Fruit fly (Drosophila melanogaster): Measurements from ENCODE around the gene CG33966.

The CG33966 gene

DNA sequence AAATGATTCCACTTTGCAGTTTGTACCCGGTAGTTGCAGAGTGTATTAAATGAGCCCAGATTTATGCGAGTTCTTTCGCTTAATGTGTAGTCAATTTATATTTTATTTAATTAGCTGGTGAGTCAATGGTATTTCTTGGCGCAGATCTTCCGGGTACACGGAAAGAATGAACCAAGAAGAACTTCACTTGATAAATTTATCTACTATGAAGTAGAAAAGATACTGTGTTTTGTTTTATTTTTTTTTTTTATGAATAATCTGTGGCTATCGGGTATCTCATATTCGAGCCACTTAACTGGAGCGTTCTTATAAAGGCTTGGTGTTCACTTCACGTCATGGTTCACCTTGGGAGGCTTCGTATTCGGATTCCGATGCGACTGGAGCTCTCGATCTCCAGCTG lies 31.1 kb downstream of the CG33966 start (continued):
- no peak for TF ChIP-seq CG8119 (GFP tag; IDR thresholded peaks at IDR 0.05)
- peak; percentile 37 for TF ChIP-seq CG3919 (GFP tag; optimal IDR thresholded peaks at IDR 0.05)
- TF ChIP-seq CG31627 (GFP tag; optimal IDR thresholded peaks at IDR 0.05): peak; percentile 40
- no peak for TF ChIP-seq CG9139 (GFP tag; optimal IDR thresholded peaks at IDR 0.05)
- no peak for TF ChIP-seq CG16779 (tag; optimal IDR thresholded peaks at IDR 0.05)
- no peak for TF ChIP-seq CG15336 (GFP tag; IDR thresholded peaks at IDR 0.05)
- no peak for TF ChIP-seq CG6163 (GFP tag; IDR thresholded peaks at IDR 0.05)
- peak; percentile 32 for TF ChIP-seq CG32006 (GFP tag; optimal IDR thresholded peaks at IDR 0.05)
- TF ChIP-seq net (GFP tag; optimal IDR thresholded peaks at IDR 0.05): no peak
- no peak for TF ChIP-seq eg (GFP tag; IDR thresholded peaks at IDR 0.05)
- no peak for TF ChIP-seq dsx (GFP tag; optimal IDR thresholded peaks at IDR 0.05; ENCODE audit: poor library complexity, severe bottlenecking)

DNA sequence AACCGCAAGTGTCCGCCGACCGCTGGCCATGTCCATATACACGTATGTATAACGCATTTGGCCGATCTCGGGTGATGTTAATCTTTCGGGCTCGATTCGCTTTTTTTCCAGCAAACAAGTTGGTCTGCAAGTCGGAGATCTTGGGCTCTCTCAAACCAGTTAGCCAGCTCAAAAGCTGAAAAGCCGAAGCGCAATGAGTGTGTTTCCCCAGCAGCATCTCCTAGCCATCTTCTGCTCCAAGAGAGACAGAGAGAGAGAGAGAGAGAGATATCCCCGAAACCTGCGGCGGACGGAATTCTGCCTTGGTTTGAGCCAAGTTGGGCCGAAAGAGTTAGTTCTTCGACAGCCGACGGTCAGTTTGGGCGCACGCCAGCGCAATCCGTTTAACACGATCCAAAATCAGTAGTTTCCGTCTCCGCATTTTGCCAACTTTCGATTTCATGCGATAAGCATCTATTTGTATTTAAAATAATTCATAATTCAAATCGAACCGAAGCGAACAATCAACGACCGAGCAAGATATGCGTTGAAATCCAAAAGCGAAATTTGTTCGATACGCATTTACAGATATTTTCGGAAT lies 31.6 kb downstream of the CG33966 start:
- TF ChIP-seq OdsH (GFP tag; optimal IDR thresholded peaks at IDR 0.05) (no peak), Hr38 (GFP tag; optimal IDR thresholded peaks at IDR 0.05) (no peak), CG15336 (GFP tag; IDR thresholded peaks at IDR 0.05) (peak; percentile 14; the same call in 1 of the 2 replicates), CG6854 (GFP tag; optimal IDR thresholded peaks at IDR 0.05) (peak; percentile 14), CG1621 (tag; optimal IDR thresholded peaks at IDR 0.05) (peak; percentile 16), eg (GFP tag; IDR thresholded peaks at IDR 0.05) (0 out of 3 replicates have a peak, but pooled peaks have one; percentile 35), Blimp-1 (GFP tag; optimal IDR thresholded peaks at IDR 0.05) (peak; percentile 82)

DNA sequence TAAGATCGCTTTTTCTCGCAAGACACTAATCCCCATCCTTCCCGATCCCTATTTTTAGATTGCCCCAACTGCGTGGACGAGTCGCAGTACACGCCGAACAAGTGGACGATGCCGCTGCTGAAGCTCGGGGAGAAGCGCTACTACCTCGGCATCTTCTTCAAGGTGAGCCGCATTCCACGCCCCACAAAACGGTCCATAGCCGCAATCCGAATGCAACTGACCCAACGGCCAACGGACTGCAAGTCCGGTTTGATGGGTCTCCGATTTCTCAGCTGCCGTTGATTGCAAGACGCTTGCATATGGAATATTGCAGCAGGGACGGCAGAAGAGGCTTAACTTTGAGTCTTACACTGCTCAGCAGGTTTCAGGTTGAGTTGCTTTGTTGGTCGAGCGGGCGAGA lies 35.1 kb downstream of the CG33966 start:
- TF ChIP-seq CG1621 (tag; optimal IDR thresholded peaks at IDR 0.05): peak; percentile 74
- no peak for TF ChIP-seq Met (GFP tag; optimal IDR thresholded peaks at IDR 0.05)
- TF ChIP-seq Eip78C (GFP tag): peak; percentile 25
- no peak for TF ChIP-seq CG8119 (GFP tag; IDR thresholded peaks at IDR 0.05)
- TF ChIP-seq cyc (GFP tag; optimal IDR thresholded peaks at IDR 0.05): no peak
- TF ChIP-seq Eip75B (GFP tag; optimal IDR thresholded peaks at IDR 0.05): peak; percentile 72
- TF ChIP-seq topi (GFP tag; optimal IDR thresholded peaks at IDR 0.05): no peak
- peak; percentile 13 for TF ChIP-seq svp (GFP tag)
- no peak for TF ChIP-seq Sox15 (GFP tag; optimal IDR thresholded peaks at IDR 0.05)
- no peak for TF ChIP-seq Smox (GFP tag; optimal IDR thresholded peaks at IDR 0.05)
- TF ChIP-seq Sox14 (GFP tag; optimal IDR thresholded peaks at IDR 0.05): no peak
- peak; percentile 1 for TF ChIP-seq CG32006 (GFP tag; optimal IDR thresholded peaks at IDR 0.05)
- TF ChIP-seq pdm3 (GFP tag; optimal IDR thresholded peaks at IDR 0.05): no peak
- peak; percentile 18 for TF ChIP-seq dsx (GFP tag; optimal IDR thresholded peaks at IDR 0.05; ENCODE audit: poor library complexity, severe bottlenecking)
- TF ChIP-seq OdsH (GFP tag; optimal IDR thresholded peaks at IDR 0.05): no peak

DNA sequence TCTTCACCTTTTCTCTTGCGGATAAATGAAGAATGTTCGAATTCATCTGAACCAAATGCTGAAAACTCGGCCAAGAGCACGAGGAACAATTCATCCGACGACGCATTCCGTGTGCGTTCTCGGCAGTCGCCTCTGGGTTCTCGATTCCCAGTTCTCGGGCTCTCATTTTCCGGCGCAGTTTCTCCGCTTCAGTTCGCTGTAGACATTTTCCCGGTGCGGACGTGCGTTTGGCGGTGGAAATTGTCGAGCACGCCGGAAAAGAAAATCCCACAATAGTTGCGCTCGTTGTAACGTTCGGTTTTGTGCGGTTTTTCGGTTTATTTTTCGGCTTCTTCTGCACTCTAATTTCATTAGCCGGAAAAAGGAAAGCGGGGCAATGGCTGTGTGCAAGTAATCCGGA lies 41.8 kb downstream of the CG33966 start, which contains the start of gene CG32333:
Gene CG32333 (plus strand): TSS at position 190 of the 400 bp plus-strand sequence.
- TF ChIP-seq CG6276 (GFP tag; optimal IDR thresholded peaks at IDR 0.05): no peak
- TF ChIP-seq dsx (GFP tag; optimal IDR thresholded peaks at IDR 0.05; ENCODE audit: poor library complexity, severe bottlenecking): no peak
- TF ChIP-seq CG11294 (GFP tag; IDR thresholded peaks at IDR 0.05): no peak

DNA sequence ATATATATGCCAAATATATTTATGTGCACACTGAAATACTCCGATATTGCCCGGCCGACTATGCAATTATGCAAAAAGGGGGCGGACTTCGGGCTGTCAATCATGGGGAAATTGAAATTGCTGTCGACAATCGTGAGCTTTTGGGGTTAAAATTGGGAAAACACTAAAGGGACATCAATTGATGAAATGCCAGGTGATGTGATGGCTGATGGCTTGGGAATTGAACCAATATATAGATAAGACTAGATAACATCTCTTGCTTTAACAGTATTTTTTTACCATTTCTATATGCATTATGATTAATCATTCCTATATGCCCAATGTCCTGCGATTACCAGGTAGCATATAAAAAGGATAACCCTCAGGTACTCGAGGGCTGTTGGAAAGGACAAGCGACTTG lies 44.0 kb downstream of the CG33966 start:
- no peak for TF ChIP-seq Sox14 (GFP tag; optimal IDR thresholded peaks at IDR 0.05)
- TF ChIP-seq Eip78C (GFP tag): peak; percentile 57
- TF ChIP-seq svp (GFP tag): peak; percentile 68
- TF ChIP-seq salr (GFP tag; optimal IDR thresholded peaks at IDR 0.05): no peak
- no peak for TF ChIP-seq Gug (GFP tag; IDR thresholded peaks at IDR 0.05)

DNA sequence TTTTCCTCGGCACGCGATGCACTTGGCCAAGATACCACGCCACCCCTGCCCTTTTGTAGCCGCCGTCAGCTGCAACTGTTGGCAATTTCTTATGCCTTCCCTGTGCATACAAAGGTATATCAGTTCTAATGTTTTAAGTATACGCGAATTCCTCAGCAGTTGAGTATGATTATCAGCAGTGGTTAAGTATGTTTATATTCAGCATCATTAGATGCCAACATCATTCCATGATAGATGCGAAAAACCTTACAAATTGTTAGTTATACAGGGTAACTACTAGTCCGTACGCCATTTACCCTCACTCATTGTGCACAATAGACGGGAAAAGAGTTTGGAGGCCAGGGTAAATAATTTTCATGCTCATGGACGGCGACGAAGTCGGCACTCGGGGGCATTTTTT lies 45.8 kb downstream of the CG33966 start:
- TF ChIP-seq fd59A (GFP tag; optimal IDR thresholded peaks at IDR 0.05): peak; percentile 27
- no peak for TF ChIP-seq Hr38 (GFP tag; optimal IDR thresholded peaks at IDR 0.05)
- peak; percentile 62 for TF ChIP-seq CG32006 (GFP tag; optimal IDR thresholded peaks at IDR 0.05)
- TF ChIP-seq CG8319 (GFP tag; optimal IDR thresholded peaks at IDR 0.05): no peak
- no peak for TF ChIP-seq CG16779 (tag; optimal IDR thresholded peaks at IDR 0.05)
- TF ChIP-seq lz (GFP tag; optimal IDR thresholded peaks at IDR 0.05): no peak
- peak; percentile 4 for TF ChIP-seq Smox (GFP tag; optimal IDR thresholded peaks at IDR 0.05)
- peak; percentile 4 for TF ChIP-seq CG31627 (GFP tag; optimal IDR thresholded peaks at IDR 0.05)
- TF ChIP-seq Hr4 (GFP tag; optimal IDR thresholded peaks at IDR 0.05): peak; percentile 52
- peak; percentile 61 for TF ChIP-seq CG8119 (GFP tag; IDR thresholded peaks at IDR 0.05)
- TF ChIP-seq pdm3 (GFP tag; optimal IDR thresholded peaks at IDR 0.05): peak; percentile 62
- peak; percentile 47 for TF ChIP-seq OdsH (GFP tag; optimal IDR thresholded peaks at IDR 0.05)
- TF ChIP-seq CG34406 (GFP tag; optimal IDR thresholded peaks at IDR 0.05): peak; percentile 17
- peak; percentile 7 for TF ChIP-seq Sox102F (GFP tag; optimal IDR thresholded peaks at IDR 0.05)
- no peak for TF ChIP-seq CG7368 (GFP tag; optimal IDR thresholded peaks at IDR 0.05)
- peak; percentile 1 for TF ChIP-seq Met (GFP tag; optimal IDR thresholded peaks at IDR 0.05)
- peak; percentile 21 for TF ChIP-seq CG10631 (GFP tag; optimal IDR thresholded peaks at IDR 0.05)
- TF ChIP-seq CG11762 (GFP tag; optimal IDR thresholded peaks at IDR 0.05; ENCODE audit: insufficient read depth): no peak
- TF ChIP-seq Ets21C (GFP tag; optimal IDR thresholded peaks at IDR 0.05): no peak
- peak; percentile 6 for TF ChIP-seq CG8632 (GFP tag; optimal IDR thresholded peaks at IDR 0.05)

All from whole organism, prepupa.